Worm (Caenorhabditis elegans): ENCODE data around the gene Y77E11A.7.

Y77E11A.7 gene

ce11 chrIV:1459826-1460489 lies 40.3 kb upstream of the Y77E11A.7 start:
- TF ChIP-seq T07F8.4 (tag; optimal IDR thresholded peaks at IDR 0.05) = no peak
- TF ChIP-seq nhr-27 (tag; optimal IDR thresholded peaks at IDR 0.05) = no peak
- no peak for TF ChIP-seq madf-3 (GFP tag; IDR thresholded peaks at IDR 0.05)
- TF ChIP-seq egrh-3 (GFP tag; IDR thresholded peaks at IDR 0.05) = peak; percentile 67; the same call in 1 of the 2 replicates
- TF ChIP-seq hlh-26 (GFP tag; conservative IDR thresholded peaks at IDR 0.05) = no peak
- 0 out of 2 replicates have a peak, but pooled peaks have one; percentile 35 for TF ChIP-seq Y56A3A.18 (GFP tag; IDR thresholded peaks at IDR 0.05)
- no peak for TF ChIP-seq madf-8 (GFP tag; conservative IDR thresholded peaks at IDR 0.05)
- peak; percentile 85 for TF ChIP-seq zfh-2 (GFP tag; conservative IDR thresholded peaks at IDR 0.05)
- no peak for TF ChIP-seq F49E8.2 (tag; optimal IDR thresholded peaks at IDR 0.05; ENCODE audit: insufficient read depth)
- TF ChIP-seq nfya-1 (tag; optimal IDR thresholded peaks at IDR 0.05; ENCODE audit: borderline replicate concordance, insufficient read depth) = no peak
- no peak for TF ChIP-seq ztf-18 (tag; optimal IDR thresholded peaks at IDR 0.05)
- TF ChIP-seq mes-4 (tag; optimal IDR thresholded peaks at IDR 0.05) = no peak
- peak; percentile 11 for TF ChIP-seq sptf-2 (GFP tag; optimal IDR thresholded peaks at IDR 0.05)

- no peak for TF ChIP-seq akir-1 (GFP tag; optimal IDR thresholded peaks at IDR 0.05)
- TF ChIP-seq lin-26 (GFP tag; IDR thresholded peaks at IDR 0.05) = peak; percentile 82
- no peak for TF ChIP-seq sea-2 (GFP tag; IDR thresholded peaks at IDR 0.05)
- TF ChIP-seq lag-1 (GFP tag; IDR thresholded peaks at IDR 0.05) = no peak
- TF ChIP-seq ama-1 (optimal IDR thresholded peaks at IDR 0.05) = peak; percentile 9
- no peak for TF ChIP-seq ama-1 (GFP tag; optimal IDR thresholded peaks at IDR 0.05)
- TF ChIP-seq nhr-120 (GFP tag; IDR thresholded peaks at IDR 0.05) = no peak
- no peak for TF ChIP-seq B0019.2 (GFP tag; conservative IDR thresholded peaks at IDR 0.05)
- no peak for TF ChIP-seq C06A6.2 (GFP tag; conservative IDR thresholded peaks at IDR 0.05)
- peak; percentile 45; the same call in 1 of the 2 replicates for TF ChIP-seq B0336.3 (GFP tag; IDR thresholded peaks at IDR 0.05)
- TF ChIP-seq F57A8.1 (GFP tag; optimal IDR thresholded peaks at IDR 0.05) = no peak
- TF ChIP-seq tbp1 (GFP tag; optimal IDR thresholded peaks at IDR 0.05) = no peak
- TF ChIP-seq nfyb-1 (GFP tag; IDR thresholded peaks at IDR 0.05) = no peak
- no peak for TF ChIP-seq T26A5.8 (tag; optimal IDR thresholded peaks at IDR 0.05)
- no peak for TF ChIP-seq somi-1 (GFP tag; optimal IDR thresholded peaks at IDR 0.05)
- no peak for TF ChIP-seq attf-3 (GFP tag; conservative IDR thresholded peaks at IDR 0.05)
- TF ChIP-seq rpc-1 (optimal IDR thresholded peaks at IDR 0.05) = no peak
- TF ChIP-seq rpc-1 (tag; optimal IDR thresholded peaks at IDR 0.05) = no peak
- no peak for TF ChIP-seq Y56A3A.18 (GFP tag; IDR thresholded peaks at IDR 0.05)
- no peak for TF ChIP-seq die-1 (tag; optimal IDR thresholded peaks at IDR 0.05)
- no peak for TF ChIP-seq nhr-27 (tag; optimal IDR thresholded peaks at IDR 0.05)
- no peak for TF ChIP-seq hrde-1 (tag; optimal IDR thresholded peaks at IDR 0.05; ENCODE audit: borderline replicate concordance)
- peak; percentile 91 for TF ChIP-seq repo-1 (tag; optimal IDR thresholded peaks at IDR 0.05)
- TF ChIP-seq madf-6 (GFP tag; IDR thresholded peaks at IDR 0.05) = no peak
- TF ChIP-seq dpff-1 (tag; optimal IDR thresholded peaks at IDR 0.05) = no peak
- no peak for TF ChIP-seq aptf-2 (GFP tag; conservative IDR thresholded peaks at IDR 0.05)
- TF ChIP-seq madf-3 (GFP tag; IDR thresholded peaks at IDR 0.05) = no peak
- TF ChIP-seq Y95B8A.8 (GFP tag; IDR thresholded peaks at IDR 0.05) = 0 out of 2 replicates have a peak, but pooled peaks have one; percentile 53
- TF ChIP-seq rec-8 (tag; optimal IDR thresholded peaks at IDR 0.05) = no peak
- no peak for TF ChIP-seq ztf-22 (GFP tag; optimal IDR thresholded peaks at IDR 0.05)
- TF ChIP-seq cebp-2 (GFP tag; IDR thresholded peaks at IDR 0.05) = 0 out of 2 replicates have a peak, but pooled peaks have one; percentile 29
- no peak for TF ChIP-seq nfya-1 (tag; optimal IDR thresholded peaks at IDR 0.05; ENCODE audit: borderline replicate concordance, insufficient read depth)
- peak; percentile 73 for TF ChIP-seq Y53G8AR.9 (GFP tag; conservative IDR thresholded peaks at IDR 0.05)
- no peak for TF ChIP-seq mel-28 (tag; optimal IDR thresholded peaks at IDR 0.05; ENCODE audit: borderline replicate concordance)
- TF ChIP-seq dpl-1 (GFP tag; optimal IDR thresholded peaks at IDR 0.05) = no peak
- TF ChIP-seq F33H1.4 (GFP tag; IDR thresholded peaks at IDR 0.05) = peak; percentile 40; the same call in 1 of the 2 replicates
- no peak for TF ChIP-seq zim-3 (tag; optimal IDR thresholded peaks at IDR 0.05)
- TF ChIP-seq F57C9.4 (tag; optimal IDR thresholded peaks at IDR 0.05) = no peak
- TF ChIP-seq sptf-2 (GFP tag; optimal IDR thresholded peaks at IDR 0.05) = no peak
Observed at ce11 chrIV:1459419-1459818, 39.8 kb upstream of the Y77E11A.7 start.
